Worm (Caenorhabditis elegans): ENCODE results near the gene srd-13.

ce11 chrIV:5649073-5649583 lies 13.7 kb upstream of the srd-13 start, which contains the start of gene csn-5:
- TF ChIP-seq med-1 (GFP tag; optimal IDR thresholded peaks at IDR 0.05; ENCODE audit: insufficient read depth) (no peak), klf-2 (GFP tag; conservative IDR thresholded peaks at IDR 0.05) (no peak), T22C8.4 (GFP tag; IDR thresholded peaks at IDR 0.05) (no peak), ztf-23 (GFP tag; IDR thresholded peaks at IDR 0.05) (no peak), flt-1 (GFP tag; IDR thresholded peaks at IDR 0.05) (no peak), cog-1 (tag; optimal IDR thresholded peaks at IDR 0.05) (no peak)
